Fruit fly (Drosophila melanogaster): ENCODE data around the gene Ogg1.
A peak's percentile ranks its signal among the peaks of the same experiment; 100 is the strongest.

Ogg1 gene

dm6 chrX:8656550-8657431, 33.3 kb upstream of the Ogg1 start:
- peak; percentile 59 for TF ChIP-seq Sox15 (GFP tag; optimal IDR thresholded peaks at IDR 0.05)
- no peak for TF ChIP-seq Eip93F (GFP tag; optimal IDR thresholded peaks at IDR 0.05)
- TF ChIP-seq Eip78C (GFP tag): peak; percentile 92
- peak; percentile 71 for TF ChIP-seq Hr39 (GFP tag; optimal IDR thresholded peaks at IDR 0.05)
- TF ChIP-seq CG15336 (GFP tag; IDR thresholded peaks at IDR 0.05): peak; percentile 63; the same call in 1 of the 2 replicates
- peak; percentile 43 for TF ChIP-seq net (GFP tag; optimal IDR thresholded peaks at IDR 0.05)
- TF ChIP-seq CG8632 (GFP tag; optimal IDR thresholded peaks at IDR 0.05): peak; percentile 26
- TF ChIP-seq Smox (GFP tag; optimal IDR thresholded peaks at IDR 0.05): peak; percentile 47
- TF ChIP-seq CG3919 (GFP tag; optimal IDR thresholded peaks at IDR 0.05): peak; percentile 75
- peak; percentile 60 for TF ChIP-seq achi (GFP tag; optimal IDR thresholded peaks at IDR 0.05)
- peak; percentile 18 for TF ChIP-seq CG16779 (tag; optimal IDR thresholded peaks at IDR 0.05)
- TF ChIP-seq svp (GFP tag): peak; percentile 75
- peak; percentile 60 to 68 for TF ChIP-seq ss (GFP tag; optimal IDR thresholded peaks at IDR 0.05)
- peak; percentile 89 for TF ChIP-seq CG6163 (GFP tag; IDR thresholded peaks at IDR 0.05)
- TF ChIP-seq CG10631 (GFP tag; optimal IDR thresholded peaks at IDR 0.05): peak; percentile 63
- peak; percentile 62 for TF ChIP-seq esn (GFP tag; optimal IDR thresholded peaks at IDR 0.05)
- TF ChIP-seq CG1621 (tag; optimal IDR thresholded peaks at IDR 0.05): peak; percentile 68
- TF ChIP-seq CG7368 (GFP tag; optimal IDR thresholded peaks at IDR 0.05): peak; percentile 22
- TF ChIP-seq spab (GFP tag; optimal IDR thresholded peaks at IDR 0.05): peak; percentile 62
- no peak for TF ChIP-seq Blimp-1 (GFP tag; optimal IDR thresholded peaks at IDR 0.05)
- peak; percentile 61 for TF ChIP-seq Eip75B (GFP tag; optimal IDR thresholded peaks at IDR 0.05)
- TF ChIP-seq OdsH (GFP tag; optimal IDR thresholded peaks at IDR 0.05): peak; percentile 61
- peak; percentile 69 for TF ChIP-seq CG3032 (tag; optimal IDR thresholded peaks at IDR 0.05)
- TF ChIP-seq fkh (GFP tag; optimal IDR thresholded peaks at IDR 0.05): no peak
- peak; percentile 32 for TF ChIP-seq CG11762 (GFP tag; optimal IDR thresholded peaks at IDR 0.05; ENCODE audit: insufficient read depth)
- peak; percentile 71 for TF ChIP-seq Ets96B (tag; optimal IDR thresholded peaks at IDR 0.05)
- peak; percentile 59; the same call in 1 of the 3 replicates for TF ChIP-seq CG8119 (GFP tag; IDR thresholded peaks at IDR 0.05)
- peak; percentile 80 for TF ChIP-seq CG32006 (GFP tag; optimal IDR thresholded peaks at IDR 0.05)
- no peak for TF ChIP-seq CG8319 (GFP tag; optimal IDR thresholded peaks at IDR 0.05)
- TF ChIP-seq CG11294 (GFP tag; IDR thresholded peaks at IDR 0.05): no peak
- TF ChIP-seq eg (GFP tag; IDR thresholded peaks at IDR 0.05): peak; percentile 65; the same call in 2 of the 3 replicates
- peak; percentile 65 for TF ChIP-seq Met (GFP tag; optimal IDR thresholded peaks at IDR 0.05)
- peak; percentile 73 for TF ChIP-seq acj6 (GFP tag; optimal IDR thresholded peaks at IDR 0.05)
- TF ChIP-seq CG10669 (GFP tag; optimal IDR thresholded peaks at IDR 0.05): peak; percentile 71
- TF ChIP-seq dsx (GFP tag; optimal IDR thresholded peaks at IDR 0.05; ENCODE audit: poor library complexity, severe bottlenecking): peak; percentile 68
- peak; percentile 59 for TF ChIP-seq CG34406 (GFP tag; optimal IDR thresholded peaks at IDR 0.05)
- peak; percentile 40 for TF ChIP-seq Ets21C (GFP tag; optimal IDR thresholded peaks at IDR 0.05)
- TF ChIP-seq CG6854 (GFP tag; optimal IDR thresholded peaks at IDR 0.05): no peak
- peak; percentile 74 for TF ChIP-seq CG6808 (GFP tag; optimal IDR thresholded peaks at IDR 0.05)
- TF ChIP-seq topi (GFP tag; optimal IDR thresholded peaks at IDR 0.05): peak; percentile 64
- TF ChIP-seq salr (GFP tag; optimal IDR thresholded peaks at IDR 0.05): peak; percentile 37 to 53
- TF ChIP-seq Gug (GFP tag; IDR thresholded peaks at IDR 0.05): peak; percentile 62
- peak; percentile 55 for TF ChIP-seq Hr4 (GFP tag; optimal IDR thresholded peaks at IDR 0.05)
- TF ChIP-seq Sox102F (GFP tag; optimal IDR thresholded peaks at IDR 0.05): peak; percentile 48
- TF ChIP-seq CG11902 (GFP tag; optimal IDR thresholded peaks at IDR 0.05): peak; percentile 50
- TF ChIP-seq CG4318 (GFP tag; optimal IDR thresholded peaks at IDR 0.05): peak; percentile 24
- peak; percentile 64 for TF ChIP-seq CG6792 (GFP tag; optimal IDR thresholded peaks at IDR 0.05)
- peak; percentile 69 for TF ChIP-seq pdm3 (GFP tag; optimal IDR thresholded peaks at IDR 0.05)
- peak; percentile 68 for TF ChIP-seq cyc (GFP tag; optimal IDR thresholded peaks at IDR 0.05)

Data from whole organism, prepupa.